Worm (Caenorhabditis elegans) whole organism, L4 larva: ENCODE measurements around the gene srx-26.

ENCODE experiments used
- F26F4.8 ChIP-seq: fragments of 200-800 bp; sonication (Bioruptor generic); conservative IDR thresholded peaks from 2 replicates; pipeline ENCODE4 v1.3.6; 2022; ENCODE audit warnings: missing genetic modification characterization, missing compliant biosample characterization
- R02D3.7 ChIP-seq: fragments of 150-350 bp; sonication (generic microtip); optimal IDR thresholded peaks from 3 replicates; lab custom pipeline; 2014; ENCODE audit warnings: missing biosample characterization, missing genetic modification characterization
- T20F7.1 ChIP-seq: fragments of 200-800 bp; sonication (Bioruptor generic); optimal IDR thresholded peaks from 2 replicates; lab custom pipeline; 2018; ENCODE audit warnings: mild to moderate bottlenecking, missing genetic modification characterization, missing compliant biosample characterization
- T26A8.4 ChIP-seq: fragments of 200-800 bp; sonication (Bioruptor generic); IDR thresholded peaks from 2 replicates; pipeline ENCODE4 v1.3.6; 2022; ENCODE audit warnings: missing genetic modification characterization, missing compliant biosample characterization
- Y5F2A.4 ChIP-seq: fragments of 200-800 bp; sonication (Bioruptor generic); optimal IDR thresholded peaks from 2 replicates; lab custom pipeline; 2018; ENCODE audit warnings: mild to moderate bottlenecking, missing genetic modification characterization, missing compliant biosample characterization
- ZK546.5 ChIP-seq, 2 experiments: sonication (generic microtip); optimal IDR thresholded peaks; 2 replicates each; lab custom pipeline; 2017; ENCODE audit warnings: missing biosample characterization in 2 of 2, missing genetic modification characterization in 2 of 2
- aly-2 ChIP-seq: sonication (generic microtip); optimal IDR thresholded peaks from 2 replicates; lab custom pipeline; 2018; ENCODE audit warnings: missing biosample characterization, missing genetic modification characterization
- ama-1 ChIP-seq: fragments of 150-350 bp; optimal IDR thresholded peaks from 2 replicates; lab custom pipeline; 2014; ENCODE audit warnings: inconsistent platforms, mixed read lengths
- ceh-28 ChIP-seq: fragments of 150-350 bp; optimal IDR thresholded peaks from 2 replicates; lab custom pipeline; 2014; ENCODE audit warnings: missing biosample characterization, missing genetic modification reagents, missing genetic modification characterization
- ceh-44 ChIP-seq: fragments of 200-800 bp; sonication (Bioruptor generic); IDR thresholded peaks from 2 replicates; pipeline ENCODE4 v1.3.6; 2022; ENCODE audit warnings: missing genetic modification reagents, missing genetic modification characterization, missing compliant biosample characterization
- ceh-82 ChIP-seq: sonication (generic microtip); optimal IDR thresholded peaks from 2 replicates; lab custom pipeline; 2017; ENCODE audit warnings: missing biosample characterization, missing genetic modification characterization
- daf-12 ChIP-seq: fragments of 150-350 bp; optimal IDR thresholded peaks from 2 replicates; lab custom pipeline; 2014; ENCODE audit warnings: missing biosample characterization, missing genetic modification reagents, missing genetic modification characterization
- daf-16 ChIP-seq, 3 experiments: sonication (generic microtip); optimal IDR thresholded peaks; 2 replicates each; lab custom pipeline; 2016 to 2017; ENCODE audit warnings: missing genetic modification characterization in 3 of 3, missing genetic modification reagents in 3 of 3, mild to moderate bottlenecking in 2 of 3, missing compliant biosample characterization in 2 of 3, missing biosample characterization in 1 of 3, moderate library complexity in 1 of 3
- daf-19 ChIP-seq: fragments of 200-800 bp; sonication (Bioruptor generic); conservative IDR thresholded peaks from 2 replicates; pipeline ENCODE4 v1.3.6; 2022; ENCODE audit warnings: missing genetic modification characterization, missing compliant biosample characterization
- dmd-6 ChIP-seq: fragments of 200-800 bp; sonication (Bioruptor generic); IDR thresholded peaks from 2 replicates; pipeline ENCODE4 v1.3.6; 2022; ENCODE audit warnings: missing genetic modification reagents, missing genetic modification characterization, missing compliant biosample characterization
- dmd-8 ChIP-seq: fragments of 200-800 bp; sonication (Bioruptor generic); IDR thresholded peaks from 2 replicates; pipeline ENCODE4 v1.3.6; 2022; ENCODE audit warnings: missing genetic modification characterization, missing compliant biosample characterization
- dve-1 ChIP-seq: sonication (generic microtip); optimal IDR thresholded peaks from 2 replicates; lab custom pipeline; 2017; ENCODE audit warnings: antibody characterized with exemption, mild to moderate bottlenecking, missing genetic modification characterization, missing compliant biosample characterization; ENCODE audit not compliant: insufficient read depth
- egl-27 ChIP-seq: sonication (generic microtip); optimal IDR thresholded peaks from 3 replicates; lab custom pipeline; 2017; ENCODE audit warnings: missing biosample characterization, missing genetic modification reagents, missing genetic modification characterization
- egl-43 ChIP-seq: fragments of 200-800 bp; sonication (Bioruptor generic); IDR thresholded peaks from 2 replicates; pipeline ENCODE4 v1.3.6; 2022; ENCODE audit warnings: missing genetic modification reagents, missing genetic modification characterization, missing compliant biosample characterization
- fkh-10 ChIP-seq: fragments of 150-350 bp; optimal IDR thresholded peaks from 2 replicates; lab custom pipeline; 2014; ENCODE audit warnings: missing biosample characterization, missing genetic modification reagents, missing genetic modification characterization
- gei-8 ChIP-seq: fragments of 200-800 bp; sonication (Bioruptor generic); optimal IDR thresholded peaks from 2 replicates; lab custom pipeline; 2018; ENCODE audit warnings: mild to moderate bottlenecking, missing genetic modification characterization, missing compliant biosample characterization
- hif-1 ChIP-seq, 2 experiments: sonication (generic microtip); optimal IDR thresholded peaks; 2 replicates each; lab custom pipeline; 2016 to 2017; ENCODE audit warnings: missing compliant biosample characterization in 2 of 2, missing genetic modification characterization in 2 of 2, missing genetic modification reagents in 2 of 2, missing genotype in 2 of 2, mild to moderate bottlenecking in 1 of 2
- hlh-11 ChIP-seq: fragments of 200-800 bp; sonication (Bioruptor generic); optimal IDR thresholded peaks from 2 replicates; lab custom pipeline; 2018; ENCODE audit warnings: mild to moderate bottlenecking, missing genetic modification characterization, missing compliant biosample characterization
- hmg-1.1 ChIP-seq: fragments of 200-800 bp; sonication (Bioruptor generic); IDR thresholded peaks from 2 replicates; pipeline ENCODE4 v1.3.6; 2022; ENCODE audit warnings: missing genetic modification reagents, missing genetic modification characterization, missing compliant biosample characterization
- lim-7 ChIP-seq: fragments of 200-800 bp; sonication (Bioruptor generic); IDR thresholded peaks from 2 replicates; pipeline ENCODE4 v1.3.6; 2022; ENCODE audit warnings: missing genetic modification characterization, missing compliant biosample characterization
- lin-1 ChIP-seq: fragments of 200-800 bp; sonication (Bioruptor generic); IDR thresholded peaks from 2 replicates; pipeline ENCODE4 v1.3.6; 2022; ENCODE audit warnings: missing genetic modification reagents, missing genetic modification characterization, missing compliant biosample characterization
- mes-2 ChIP-seq: sonication (generic microtip); optimal IDR thresholded peaks from 2 replicates; lab custom pipeline; 2016; ENCODE audit warnings: missing genotype, mild to moderate bottlenecking, missing genetic modification characterization, missing compliant biosample characterization; ENCODE audit not compliant: poor library complexity, severe bottlenecking
- mxl-3 ChIP-seq: fragments of 200-800 bp; sonication (Bioruptor generic); optimal IDR thresholded peaks from 2 replicates; lab custom pipeline; 2018; ENCODE audit warnings: mild to moderate bottlenecking, missing genetic modification characterization, missing compliant biosample characterization
- nhr-10 ChIP-seq: fragments of 150-350 bp; optimal IDR thresholded peaks from 2 replicates; lab custom pipeline; 2014; ENCODE audit warnings: missing biosample characterization, missing genetic modification characterization
- nhr-11 ChIP-seq: fragments of 150-350 bp; optimal IDR thresholded peaks from 2 replicates; lab custom pipeline; 2014; ENCODE audit warnings: missing biosample characterization, missing genetic modification characterization
- nhr-111 ChIP-seq: fragments of 200-800 bp; sonication (Bioruptor generic); optimal IDR thresholded peaks from 2 replicates; lab custom pipeline; 2018; ENCODE audit warnings: mild to moderate bottlenecking, missing genetic modification characterization, missing compliant biosample characterization
- nhr-41 ChIP-seq: fragments of 200-800 bp; sonication (Bioruptor generic); IDR thresholded peaks from 2 replicates; pipeline ENCODE4 v1.3.6; 2022; ENCODE audit warnings: missing genetic modification reagents, missing genetic modification characterization, missing compliant biosample characterization
- nhr-42 ChIP-seq: fragments of 200-800 bp; sonication (Bioruptor generic); IDR thresholded peaks from 2 replicates; pipeline ENCODE4 v1.3.6; 2022; ENCODE audit warnings: missing genetic modification characterization, missing compliant biosample characterization
- nhr-48 ChIP-seq: sonication (generic microtip); optimal IDR thresholded peaks from 2 replicates; lab custom pipeline; 2016; ENCODE audit warnings: mild to moderate bottlenecking, missing genetic modification characterization, missing compliant biosample characterization
- nhr-77 ChIP-seq: fragments of 150-350 bp; optimal IDR thresholded peaks from 2 replicates; lab custom pipeline; 2014; ENCODE audit warnings: missing biosample characterization, missing genetic modification characterization
- pha-4 ChIP-seq, 2 experiments: fragments of 150-350 bp in 1 of 2; fragments of 200-800 bp in 1 of 2; sonication (Bioruptor generic) in 1 of 2; IDR thresholded peaks in 1 of 2; optimal IDR thresholded peaks in 1 of 2; 2 replicates each; pipeline versions ENCODE4 v1.3.6 to Lab custom; 2014 to 2022; ENCODE audit warnings: missing genetic modification characterization in 2 of 2, missing genetic modification reagents in 2 of 2, missing biosample characterization in 1 of 2, missing compliant biosample characterization in 1 of 2
- php-3 ChIP-seq: fragments of 200-800 bp; sonication (Bioruptor generic); IDR thresholded peaks from 2 replicates; pipeline ENCODE4 v1.3.6; 2022; ENCODE audit warnings: missing genetic modification reagents, missing genetic modification characterization, missing compliant biosample characterization
- rbr-2 ChIP-seq: sonication (generic microtip); optimal IDR thresholded peaks from 2 replicates; lab custom pipeline; 2016; ENCODE audit warnings: missing genotype, missing genetic modification characterization, missing compliant biosample characterization
- skn-1 ChIP-seq: fragments of 150-350 bp; optimal IDR thresholded peaks from 2 replicates; lab custom pipeline; 2014; ENCODE audit warnings: missing biosample characterization, missing genetic modification characterization
- unc-39 ChIP-seq: sonication (generic microtip); optimal IDR thresholded peaks from 2 replicates; lab custom pipeline; 2017; ENCODE audit warnings: missing biosample characterization, missing genetic modification characterization
- unc-62 ChIP-seq, 3 experiments: fragments of 150-350 bp in 1 of 3; sonication (generic microtip); optimal IDR thresholded peaks in 2 of 3; peaks in 1 of 3; 1 replicate in 1 of 3; 2 replicates in 2 of 3; lab custom pipeline; 2014 to 2017; ENCODE audit warnings: missing biosample characterization in 3 of 3, missing genetic modification characterization in 3 of 3, missing genetic modification reagents in 3 of 3, missing genotype in 1 of 3
- vab-7 ChIP-seq: fragments of 200-800 bp; sonication (Bioruptor generic); IDR thresholded peaks from 2 replicates; pipeline ENCODE4 v1.3.6; 2022; ENCODE audit warnings: missing genetic modification reagents, missing genetic modification characterization, missing compliant biosample characterization
- zag-1 ChIP-seq: fragments of 150-350 bp; optimal IDR thresholded peaks from 2 replicates; lab custom pipeline; 2014; ENCODE audit warnings: missing biosample characterization, missing genetic modification characterization

The srx-26 gene

ce11 chrV:2738174-2738573, 14.7 kb downstream of the srx-26 start, which contains the start of gene srg-56:
Gene srg-56, minus strand, starts transcription at chrV:2738274.
- TF ChIP-seq T26A8.4 (GFP tag; lab: Robert Waterston, UW): no peak
- no peak for TF ChIP-seq T20F7.1 (GFP tag; lab: Kevin White, UChicago)

DNA sequence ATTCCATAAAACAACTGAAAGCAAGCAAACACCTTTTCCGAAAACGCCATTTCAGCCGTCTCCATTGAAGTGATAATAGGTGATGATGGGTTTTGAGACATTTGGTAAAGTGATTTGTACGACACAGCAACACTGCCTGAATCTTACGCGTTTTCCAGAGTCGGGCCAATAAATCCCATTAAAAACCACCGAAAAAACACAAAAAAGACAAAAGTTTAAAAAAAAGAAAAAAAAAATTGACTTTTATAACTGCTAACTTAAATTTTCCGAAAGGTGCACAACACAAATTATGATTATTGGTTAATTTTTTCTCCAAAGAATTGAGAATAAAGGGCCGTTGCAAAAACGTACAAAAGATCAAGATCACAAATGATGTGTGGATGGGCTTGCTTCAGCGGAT, 18.5 kb downstream of the srx-26 start, which contains the start of gene srg-57:
srg-57 (minus strand) TSS at position 101 of the 400 bp plus-strand sequence.
- TF ChIP-seq lim-7 (GFP tag; lab: Robert Waterston, UW): no peak
- peak in 1 of 2 experiments; percentile 55 for TF ChIP-seq unc-62 (GFP tag; optimal IDR thresholded peaks at IDR 0.05 in 1 of 2; lab: Kevin White, UChicago)
- no peak for TF ChIP-seq unc-62 (tag; optimal IDR thresholded peaks at IDR 0.05; lab: Kevin White, UChicago)

DNA sequence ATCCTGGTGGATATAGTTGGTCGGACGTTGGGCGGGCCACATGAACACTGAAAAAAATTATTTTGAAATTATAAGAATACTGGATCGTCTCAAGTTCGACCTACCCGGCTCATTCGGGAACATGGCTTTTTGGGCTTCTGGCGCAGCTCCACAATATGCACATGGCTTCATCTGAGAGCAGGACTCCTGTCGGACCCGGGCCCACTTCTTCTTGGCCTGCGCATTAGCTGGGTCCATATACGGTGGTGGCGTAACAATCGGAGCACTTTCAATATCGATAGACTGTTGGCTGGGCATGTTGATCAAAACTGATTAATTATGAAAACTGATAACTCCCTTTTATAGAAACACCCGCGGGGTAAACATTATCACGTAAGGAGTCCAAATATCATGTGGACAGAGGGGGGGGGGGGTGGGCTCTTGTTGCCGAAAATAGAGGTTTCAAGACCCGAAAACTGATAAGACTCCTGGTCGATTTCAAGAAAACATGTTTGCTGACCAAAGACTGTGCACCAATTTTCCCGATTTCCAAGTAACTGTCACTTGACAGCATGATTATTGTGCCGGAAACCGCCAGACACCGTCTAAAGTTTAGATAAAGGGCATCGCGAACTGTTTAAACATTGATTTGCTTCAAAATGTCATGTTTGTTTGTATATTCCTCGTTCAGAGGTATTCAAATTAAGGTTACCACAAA, 22.0 kb downstream of the srx-26 start, which contains the start of gene dod-3:
dod-3 (minus strand) TSS at position 315 of the 697 bp plus-strand sequence.
- TF ChIP-seq hif-1 (tag; optimal IDR thresholded peaks at IDR 0.05; lab: Kevin White, UChicago) (peak in 1 of 2 experiments; percentile 89), dmd-6 (peak; percentile 89), ceh-44 (GFP tag; lab: Robert Waterston, UW) (no peak), mxl-3 (GFP tag; lab: Kevin White, UChicago) (no peak), daf-19 (GFP tag; lab: Robert Waterston, UW) (no peak), lim-7 (GFP tag; lab: Robert Waterston, UW) (no peak), skn-1 (tag; lab: Kevin White, UChicago) (no peak), egl-27 (tag; lab: Kevin White, UChicago) (no peak), mes-2 (tag; lab: Kevin White, UChicago) (no peak), lin-1 (GFP tag; lab: Robert Waterston, UW) (peak; percentile 78), ceh-82 (no peak), hmg-1.1 (GFP tag; lab: Robert Waterston, UW) (no peak), fkh-10 (GFP tag; lab: Kevin White, UChicago) (no peak), ZK546.5 (tag; optimal IDR thresholded peaks at IDR 0.05; lab: Kevin White, UChicago) (no peak), T20F7.1 (GFP tag; lab: Kevin White, UChicago) (no peak), unc-39 (tag; lab: Kevin White, UChicago) (no peak), nhr-10 (peak; percentile 2), rbr-2 (tag; lab: Kevin White, UChicago) (no peak), F26F4.8 (GFP tag; lab: Robert Waterston, UW) (no peak), daf-16 (GFP tag; optimal IDR thresholded peaks at IDR 0.05; lab: Kevin White, UChicago) (peak in 1 of 2 experiments; percentile 48), daf-16 (tag; optimal IDR thresholded peaks at IDR 0.05; lab: Kevin White, UChicago) (peak; percentile 92), aly-2 (tag; lab: Kevin White, UChicago) (no peak), php-3 (peak; percentile 21; the same call in 1 of the 2 replicates), ama-1 (peak; percentile 74), dve-1 (tag; lab: Kevin White, UChicago) (peak; percentile 59), hlh-11 (tag; lab: Kevin White, UChicago) (peak; percentile 92), nhr-11 (tag; lab: Kevin White, UChicago) (no peak), nhr-77 (tag; lab: Kevin White, UChicago) (peak; percentile 32), pha-4 (GFP tag; IDR thresholded peaks at IDR 0.05; lab: Robert Waterston, UW) (no peak), pha-4 (tag; optimal IDR thresholded peaks at IDR 0.05; lab: Kevin White, UChicago) (no peak), nhr-48 (tag; lab: Kevin White, UChicago) (peak; percentile 46), Y5F2A.4 (GFP tag; lab: Kevin White, UChicago) (no peak)
- TF ChIP-seq, all 104 proteins: peak for 11

DNA sequence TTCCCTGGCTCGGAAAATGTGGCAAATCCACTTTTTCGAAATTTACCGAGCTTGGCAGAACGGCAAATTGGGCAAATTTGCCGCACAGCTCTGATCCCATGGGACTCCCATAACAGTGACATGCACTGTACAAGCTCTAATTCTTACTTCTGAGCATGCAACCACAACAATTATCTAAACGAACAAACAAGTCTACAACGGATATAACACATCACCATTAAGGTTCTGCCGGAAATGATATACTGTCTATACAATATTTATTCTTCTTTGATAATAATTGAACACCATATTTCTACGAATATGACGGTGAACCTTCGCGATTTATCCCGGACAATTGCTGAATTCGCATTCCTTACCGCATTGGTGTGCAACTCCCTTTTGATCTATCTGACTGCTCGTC, 24.7 kb downstream of the srx-26 start, which contains the start of gene str-33:
str-33 (plus strand) TSS at position 301 of the 400 bp plus-strand sequence.
- TF ChIP-seq ceh-28 (tag; lab: Kevin White, UChicago) (no peak), gei-8 (no peak), vab-7 (GFP tag; lab: Robert Waterston, UW) (no peak), pha-4 (GFP tag; IDR thresholded peaks at IDR 0.05; lab: Robert Waterston, UW) (no peak), pha-4 (tag; optimal IDR thresholded peaks at IDR 0.05; lab: Kevin White, UChicago) (no peak), nhr-48 (tag; lab: Kevin White, UChicago) (no peak), zag-1 (no peak), dmd-8 (GFP tag; lab: Robert Waterston, UW) (no peak), daf-12 (tag; lab: Kevin White, UChicago) (no peak), ceh-44 (GFP tag; lab: Robert Waterston, UW) (no peak), nhr-111 (GFP tag; lab: Kevin White, UChicago) (no peak), R02D3.7 (no peak), egl-43 (no peak), nhr-41 (GFP tag; lab: Robert Waterston, UW) (no peak), dmd-6 (no peak), nhr-42 (GFP tag; lab: Robert Waterston, UW) (no peak)
